Fruit fly (Drosophila melanogaster) whole organism, prepupa: Measurements from ENCODE around the gene FER.

Source experiments
- CG11294 ChIP-seq: fragments of 200-800 bp; sonication (Bioruptor generic); IDR thresholded peaks from 2 replicates; pipeline ENCODE4 v1.3.6; 2022; ENCODE audit warnings: missing biosample characterization, missing genetic modification characterization
- CG11902 ChIP-seq: fragments of 200-800 bp; sonication (Bioruptor generic); optimal IDR thresholded peaks from 3 replicates; lab custom pipeline; 2016; ENCODE audit warnings: missing biosample characterization, missing genetic modification characterization
- CG3032 ChIP-seq: fragments of 200-800 bp; optimal IDR thresholded peaks from 2 replicates; lab custom pipeline; 2019; ENCODE audit warnings: missing biosample characterization, mild to moderate bottlenecking, missing genetic modification characterization, moderate library complexity
- CG8319 ChIP-seq: fragments of 200-800 bp; sonication (Bioruptor generic); optimal IDR thresholded peaks from 3 replicates; lab custom pipeline; 2016; ENCODE audit warnings: missing biosample characterization, missing genetic modification characterization
- Ets96B ChIP-seq: fragments of 200-800 bp; optimal IDR thresholded peaks from 2 replicates; lab custom pipeline; 2019; ENCODE audit warnings: missing biosample characterization, mild to moderate bottlenecking, missing genetic modification characterization, moderate library complexity
- Hr38 ChIP-seq: sonication (Bioruptor generic); optimal IDR thresholded peaks from 2 replicates; lab custom pipeline; 2016; ENCODE audit warnings: missing biosample characterization, missing genetic modification characterization
- Hr39 ChIP-seq: fragments of 200-800 bp; sonication (Bioruptor generic); optimal IDR thresholded peaks from 2 replicates; lab custom pipeline; 2016; ENCODE audit warnings: missing biosample characterization, missing genetic modification characterization
- Hr4 ChIP-seq: fragments of 200-800 bp; sonication (Bioruptor generic); optimal IDR thresholded peaks from 3 replicates; lab custom pipeline; 2016; ENCODE audit warnings: missing biosample characterization, missing genetic modification characterization
- Met ChIP-seq: fragments of 200-800 bp; sonication (Bioruptor generic); optimal IDR thresholded peaks from 3 replicates; lab custom pipeline; 2016; ENCODE audit warnings: missing biosample characterization, missing genetic modification characterization
- OdsH ChIP-seq: fragments of 200-800 bp; sonication (Bioruptor generic); optimal IDR thresholded peaks from 3 replicates; lab custom pipeline; 2016; ENCODE audit warnings: missing biosample characterization, missing genetic modification characterization
- lz ChIP-seq: fragments of 200-800 bp; sonication (Bioruptor generic); optimal IDR thresholded peaks from 3 replicates; lab custom pipeline; 2016; ENCODE audit warnings: missing biosample characterization, missing genetic modification characterization

DNA sequence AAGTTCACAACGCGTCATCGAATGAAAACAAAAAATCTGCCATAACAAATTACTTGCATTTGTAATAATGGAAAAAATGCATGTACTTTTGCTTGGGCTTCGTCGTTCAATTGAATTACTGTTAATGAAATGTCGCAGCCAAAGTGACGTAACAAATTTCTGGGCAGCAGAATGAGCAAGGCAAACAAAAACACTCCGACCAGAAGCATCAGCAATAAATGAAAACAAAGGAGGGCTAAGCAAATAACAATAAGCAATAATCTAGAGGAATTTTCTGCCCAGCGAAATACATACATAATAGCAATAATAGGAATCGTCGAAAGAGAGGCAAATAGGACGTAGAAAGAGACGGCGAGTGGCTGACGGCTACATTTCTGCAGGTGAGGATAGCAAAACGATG lies 28.0 kb upstream of the FER start:
- no peak for TF ChIP-seq CG11294 (GFP tag; lab: Robert Waterston, UW)
- no peak for TF ChIP-seq Ets96B
- no peak for TF ChIP-seq Hr4 (GFP tag; lab: Kevin White, UChicago)
- no peak for TF ChIP-seq OdsH (GFP tag; lab: Kevin White, UChicago)
- no peak for TF ChIP-seq CG3032 (tag; lab: Kevin White, UChicago)
- TF ChIP-seq CG8319 (GFP tag; lab: Kevin White, UChicago): no peak
- TF ChIP-seq lz (GFP tag; lab: Kevin White, UChicago): no peak
- no peak for TF ChIP-seq Met
- no peak for TF ChIP-seq CG11902 (GFP tag; lab: Kevin White, UChicago)
- no peak for TF ChIP-seq Hr38 (GFP tag; lab: Kevin White, UChicago)
- TF ChIP-seq Hr39 (GFP tag; lab: Kevin White, UChicago): no peak
